Fruit fly (Drosophila melanogaster) whole organism, embryonic: ENCODE measurements around the gene CG31777.

Source experiments
- B-H2 ChIP-seq: fragments of 200-800 bp; sonication (Bioruptor generic); optimal IDR thresholded peaks from 2 replicates; lab custom pipeline; 2018; ENCODE audit warnings: missing biosample characterization, mild to moderate bottlenecking, missing genetic modification characterization
- BtbVII ChIP-seq: fragments of 200-800 bp; sonication (Bioruptor generic); optimal IDR thresholded peaks from 3 replicates; lab custom pipeline; 2017; ENCODE audit warnings: missing biosample characterization, mild to moderate bottlenecking, missing genetic modification characterization
- CG10979 ChIP-seq: fragments of 200-800 bp; sonication (Bioruptor generic); optimal IDR thresholded peaks from 2 replicates; lab custom pipeline; 2018; ENCODE audit warnings: missing biosample characterization, mild to moderate bottlenecking, missing genetic modification characterization, moderate library complexity
- CG12219 ChIP-seq: fragments of 200-800 bp; sonication (Bioruptor generic); optimal IDR thresholded peaks from 3 replicates; lab custom pipeline; 2018; ENCODE audit warnings: missing biosample characterization, mild to moderate bottlenecking, missing genetic modification characterization
- CG12299 ChIP-seq: fragments of 200-800 bp; sonication (Bioruptor generic); optimal IDR thresholded peaks from 2 replicates; lab custom pipeline; 2018; ENCODE audit warnings: missing biosample characterization, mild to moderate bottlenecking, missing genetic modification characterization
- CG13775 ChIP-seq: fragments of 200-800 bp; sonication (Bioruptor generic); optimal IDR thresholded peaks from 3 replicates; lab custom pipeline; 2017; ENCODE audit warnings: missing biosample characterization, mild to moderate bottlenecking, missing genetic modification characterization
- CG14014 ChIP-seq: fragments of 200-800 bp; sonication (Bioruptor generic); IDR thresholded peaks from 2 replicates; pipeline ENCODE4 v1.3.6; 2022; ENCODE audit warnings: missing biosample characterization, missing genetic modification characterization
- CG16813 ChIP-seq: fragments of 200-800 bp; sonication (Bioruptor generic); IDR thresholded peaks from 3 replicates; pipeline ENCODE4 v1.3.6; 2022; ENCODE audit warnings: missing biosample characterization, missing genetic modification characterization; ENCODE audit not compliant: partially characterized antibody
- CG17568 ChIP-seq: fragments of 200-800 bp; sonication (Bioruptor generic); optimal IDR thresholded peaks from 2 replicates; lab custom pipeline; 2018; ENCODE audit warnings: missing biosample characterization, mild to moderate bottlenecking, missing genetic modification characterization, moderate library complexity
- CG17802 ChIP-seq: fragments of 200-800 bp; sonication (Bioruptor generic); optimal IDR thresholded peaks from 2 replicates; lab custom pipeline; 2018; ENCODE audit warnings: missing biosample characterization, mild to moderate bottlenecking, missing genetic modification characterization, moderate library complexity
- CG2678 ChIP-seq: fragments of 200-800 bp; sonication (Bioruptor generic); optimal IDR thresholded peaks from 3 replicates; lab custom pipeline; 2019; ENCODE audit warnings: missing biosample characterization, mild to moderate bottlenecking, missing genetic modification characterization, moderate library complexity
- CG4404 ChIP-seq: fragments of 200-800 bp; sonication (Bioruptor generic); IDR thresholded peaks from 2 replicates; pipeline ENCODE4 v1.3.6; 2022; ENCODE audit warnings: missing biosample characterization, missing genetic modification characterization
- CG4707 ChIP-seq: fragments of 200-800 bp; sonication (Bioruptor generic); optimal IDR thresholded peaks from 2 replicates; lab custom pipeline; 2018; ENCODE audit warnings: missing biosample characterization, mild to moderate bottlenecking, missing genetic modification characterization, moderate library complexity
- CG7372 ChIP-seq: fragments of 200-800 bp; sonication (Bioruptor generic); IDR thresholded peaks from 2 replicates; pipeline ENCODE4 v1.3.6; 2022; ENCODE audit warnings: missing biosample characterization, missing genetic modification characterization
- CG7987 ChIP-seq: fragments of 200-800 bp; sonication (Bioruptor generic); optimal IDR thresholded peaks from 2 replicates; lab custom pipeline; 2018; ENCODE audit warnings: missing biosample characterization, mild to moderate bottlenecking, missing genetic modification characterization, moderate library complexity
- CG8944 ChIP-seq: fragments of 200-800 bp; sonication (Bioruptor generic); optimal IDR thresholded peaks from 3 replicates; lab custom pipeline; 2016; ENCODE audit warnings: missing biosample characterization, missing genetic modification characterization
- CkIIα-i1 ChIP-seq: fragments of 200-800 bp; sonication (Bioruptor generic); IDR thresholded peaks from 2 replicates; pipeline ENCODE4 v1.3.6; 2022; ENCODE audit warnings: missing biosample characterization, missing genetic modification characterization
- Gsc ChIP-seq: fragments of 200-800 bp; sonication (Bioruptor generic); IDR thresholded peaks from 2 replicates; pipeline ENCODE4 v1.3.6; 2022; ENCODE audit warnings: missing biosample characterization, missing genetic modification characterization
- HLH4C ChIP-seq: fragments of 200-800 bp; sonication (Bioruptor generic); IDR thresholded peaks from 3 replicates; pipeline ENCODE4 v1.3.6; 2022; ENCODE audit warnings: missing biosample characterization, missing genetic modification characterization; ENCODE audit not compliant: partially characterized antibody
- Hr78 ChIP-seq, 2 experiments: fragments of 200-800 bp in 1 of 2; fragments of >200 bp in 1 of 2; sonication (Bioruptor generic) in 1 of 2; optimal IDR thresholded peaks; 2 replicates each; lab custom pipeline; 2017 to 2019; ENCODE audit warnings: missing biosample characterization in 2 of 2, missing genetic modification characterization in 2 of 2, mild to moderate bottlenecking in 1 of 2, moderate library complexity in 1 of 2
- MESR4 ChIP-seq: fragments of 200-800 bp; sonication (Bioruptor generic); optimal IDR thresholded peaks from 2 replicates; lab custom pipeline; 2018; ENCODE audit warnings: missing biosample characterization, mild to moderate bottlenecking, missing genetic modification characterization, moderate library complexity
- NC2α ChIP-seq: fragments of 200-800 bp; sonication (Bioruptor generic); optimal IDR thresholded peaks from 2 replicates; lab custom pipeline; 2016; ENCODE audit warnings: missing biosample characterization, missing genetic modification characterization
- Optix ChIP-seq: fragments of 200-800 bp; sonication (Bioruptor generic); IDR thresholded peaks from 3 replicates; pipeline ENCODE4 v1.3.6; 2022; ENCODE audit warnings: missing biosample characterization, missing genetic modification characterization
- Vsx1 ChIP-seq: fragments of 200-800 bp; sonication (Bioruptor generic); optimal IDR thresholded peaks from 2 replicates; lab custom pipeline; 2017; ENCODE audit warnings: missing biosample characterization, mild to moderate bottlenecking, missing genetic modification characterization, missing genetic modification reagents
- Xrp1 ChIP-seq: fragments of 200-800 bp; sonication (Bioruptor generic); IDR thresholded peaks from 2 replicates; pipeline ENCODE4 v1.3.6; 2022; ENCODE audit warnings: missing biosample characterization, missing genetic modification characterization
- bbx ChIP-seq: fragments of 200-800 bp; sonication (Bioruptor generic); IDR thresholded peaks from 2 replicates; pipeline ENCODE4 v1.3.6; 2022; ENCODE audit warnings: missing biosample characterization, missing genetic modification characterization; ENCODE audit not compliant: partially characterized antibody
- bigmax ChIP-seq: fragments of 200-800 bp; sonication (Bioruptor generic); optimal IDR thresholded peaks from 2 replicates; lab custom pipeline; 2018; ENCODE audit warnings: missing biosample characterization, mild to moderate bottlenecking, missing genetic modification characterization
- bsh ChIP-seq, 2 experiments: fragments of 200-800 bp; sonication (Bioruptor generic); optimal IDR thresholded peaks; 2 replicates each; lab custom pipeline; 2017 to 2018; ENCODE audit warnings: mild to moderate bottlenecking in 2 of 2, missing biosample characterization in 2 of 2, missing genetic modification characterization in 2 of 2, moderate library complexity in 1 of 2
- cato ChIP-seq: fragments of 200-800 bp; sonication (Bioruptor generic); optimal IDR thresholded peaks from 2 replicates; lab custom pipeline; 2016; ENCODE audit warnings: missing biosample characterization, missing genetic modification characterization, borderline replicate concordance
- chif ChIP-seq, 2 experiments: fragments of 200-800 bp; sonication (Bioruptor generic); optimal IDR thresholded peaks; 3 replicates each; lab custom pipeline; 2016; ENCODE audit warnings: missing biosample characterization in 2 of 2, missing genetic modification characterization in 2 of 2
- ci ChIP-seq: fragments of 200-800 bp; sonication (Bioruptor generic); IDR thresholded peaks from 3 replicates; pipeline ENCODE4 v1.3.6; 2022; ENCODE audit warnings: missing biosample characterization, missing genetic modification characterization
- dan ChIP-seq: fragments of 200-800 bp; sonication (Bioruptor generic); IDR thresholded peaks from 2 replicates; pipeline ENCODE4 v1.3.6; 2022; ENCODE audit warnings: missing biosample characterization, missing genetic modification characterization
- ewg ChIP-seq: fragments of 200-800 bp; sonication (Bioruptor generic); optimal IDR thresholded peaks from 3 replicates; lab custom pipeline; 2017; ENCODE audit warnings: mild to moderate bottlenecking, missing biosample characterization, missing genetic modification reagents, missing genetic modification characterization
- exex ChIP-seq: fragments of 200-800 bp; sonication (Bioruptor generic); optimal IDR thresholded peaks from 4 replicates; lab custom pipeline; 2018; ENCODE audit warnings: missing biosample characterization, mild to moderate bottlenecking, missing genetic modification characterization, moderate library complexity
- ftz-f1 ChIP-seq: fragments of 200-800 bp; sonication (Bioruptor generic); optimal IDR thresholded peaks from 2 replicates; lab custom pipeline; 2016; ENCODE audit warnings: missing biosample characterization, missing genetic modification characterization
- gce ChIP-seq: fragments of 200-800 bp; sonication (Bioruptor generic); IDR thresholded peaks from 3 replicates; pipeline ENCODE4 v1.3.6; 2022; ENCODE audit warnings: missing biosample characterization, missing genetic modification characterization
- hth ChIP-seq: fragments of >200 bp; optimal IDR thresholded peaks from 2 replicates; lab custom pipeline; 2017; ENCODE audit warnings: inconsistent platforms
- insv ChIP-seq, 2 experiments: fragments of 200-800 bp; sonication (Bioruptor generic); optimal IDR thresholded peaks; 3 replicates each; lab custom pipeline; 2016 to 2018; ENCODE audit warnings: missing biosample characterization in 2 of 2, missing genetic modification characterization in 2 of 2
- ken ChIP-seq: fragments of 200-800 bp; sonication (Bioruptor generic); IDR thresholded peaks from 3 replicates; pipeline ENCODE4 v1.3.6; 2022; ENCODE audit warnings: missing biosample characterization, missing genetic modification characterization
- lbe ChIP-seq: fragments of 200-800 bp; sonication (Bioruptor generic); optimal IDR thresholded peaks from 2 replicates; lab custom pipeline; 2016; ENCODE audit warnings: missing biosample characterization, mild to moderate bottlenecking, missing genetic modification characterization
- phol ChIP-seq: fragments of 200-800 bp; sonication (Bioruptor generic); optimal IDR thresholded peaks from 3 replicates; lab custom pipeline; 2018; ENCODE audit warnings: missing biosample characterization, mild to moderate bottlenecking, missing genetic modification characterization, moderate library complexity
- pita ChIP-seq: fragments of 200-800 bp; sonication (Bioruptor generic); optimal IDR thresholded peaks from 2 replicates; lab custom pipeline; 2017; ENCODE audit warnings: missing biosample characterization, mild to moderate bottlenecking, missing genetic modification characterization
- prd ChIP-seq, 3 experiments: fragments of >200 bp in 2 of 3; fragments of 200-800 bp in 1 of 3; sonication (Bioruptor generic) in 1 of 3; optimal IDR thresholded peaks in 2 of 3; IDR thresholded peaks in 1 of 3; 2 replicates in 2 of 3; 3 replicates in 1 of 3; pipeline versions ENCODE4 v1.3.6 to Lab custom; 2017 to 2022; ENCODE audit warnings: missing biosample characterization in 1 of 3, missing genetic modification characterization in 1 of 3
- sob ChIP-seq: fragments of 200-800 bp; sonication (Bioruptor generic); IDR thresholded peaks from 2 replicates; pipeline ENCODE4 v1.3.6; 2022; ENCODE audit warnings: missing biosample characterization, missing genetic modification characterization
- tap ChIP-seq: fragments of 200-800 bp; optimal IDR thresholded peaks from 3 replicates; lab custom pipeline; 2019; ENCODE audit warnings: missing biosample characterization, mild to moderate bottlenecking, missing genetic modification characterization, moderate library complexity
- tx ChIP-seq: fragments of 200-800 bp; sonication (Bioruptor generic); optimal IDR thresholded peaks from 2 replicates; lab custom pipeline; 2016; ENCODE audit warnings: missing biosample characterization, missing genetic modification characterization
- wdn ChIP-seq: fragments of 200-800 bp; sonication (Bioruptor generic); IDR thresholded peaks from 2 replicates; pipeline ENCODE4 v1.3.6; 2022; ENCODE audit warnings: missing biosample characterization, missing genetic modification characterization
- yki ChIP-seq: fragments of >200 bp; optimal IDR thresholded peaks from 3 replicates; lab custom pipeline; 2018

CG31777 gene

dm6 chr2L:3657349-3658142 is 49.3 kb downstream of the CG31777 start (continued):
- TF ChIP-seq CG4404 (no peak), Optix (GFP tag; lab: Robert Waterston, UW) (peak; percentile 61; the same call in 2 of the 3 replicates), CG7987 (GFP tag; lab: Kevin White, UChicago) (peak; percentile 75), lbe (GFP tag; lab: Kevin White, UChicago) (peak; percentile 34), insv (GFP tag; optimal IDR thresholded peaks at IDR 0.05; lab: Kevin White, UChicago) (peak in 1 of 2 experiments; percentile 75), CG17802 (no peak), Gsc (GFP tag; lab: Robert Waterston, UW) (no peak), chif (GFP tag; optimal IDR thresholded peaks at IDR 0.05; lab: Kevin White, UChicago) (peak in 1 of 2 experiments; percentile 64), cato (GFP tag; lab: Kevin White, UChicago) (no peak), tx (peak; percentile 56), bigmax (GFP tag; lab: Kevin White, UChicago) (no peak), ci (GFP tag; lab: Robert Waterston, UW) (peak; percentile 84; the same call in 2 of the 3 replicates), tap (tag; lab: Kevin White, UChicago) (peak; percentile 10), bsh (GFP tag; optimal IDR thresholded peaks at IDR 0.05; lab: Kevin White, UChicago) (peak in 1 of 2 experiments; percentile 39), CG14014 (0 out of 2 replicates have a peak, but pooled peaks have one; percentile 35), CG12299 (tag; lab: Kevin White, UChicago) (no peak), exex (tag; lab: Kevin White, UChicago) (no peak), yki (lab: Kevin White, UChicago) (peak; percentile 32), gce (GFP tag; lab: Robert Waterston, UW) (peak; percentile 53; the same call in 1 of the 3 replicates), ftz-f1 (GFP tag; lab: Kevin White, UChicago) (no peak), hth (lab: Kevin White, UChicago) (no peak), CG8944 (GFP tag; lab: Kevin White, UChicago) (no peak), CG13775 (GFP tag; lab: Kevin White, UChicago) (no peak), CG17568 (GFP tag; lab: Kevin White, UChicago) (no peak), CG10979 (peak; percentile 33), CG16813 (GFP tag; lab: Robert Waterston, UW) (peak; percentile 62), ken (peak; percentile 72), CkIIα-i1 (no peak), phol (tag; lab: Kevin White, UChicago) (peak; percentile 83), NC2α (peak; percentile 33), Xrp1 (GFP tag; lab: Robert Waterston, UW) (no peak; the same call in 1 of the 2 replicates), wdn (GFP tag; lab: Robert Waterston, UW) (no peak), Hr78 (GFP tag; optimal IDR thresholded peaks at IDR 0.05; lab: Kevin White, UChicago) (no peak), bbx (GFP tag; lab: Robert Waterston, UW) (peak; percentile 81), CG12219 (no peak), prd (optimal IDR thresholded peaks at IDR 0.05; lab: Kevin White, UChicago) (no peak), prd (GFP tag; IDR thresholded peaks at IDR 0.05; lab: Robert Waterston, UW) (peak; percentile 72), Vsx1 (GFP tag; lab: Kevin White, UChicago) (no peak), MESR4 (GFP tag; lab: Kevin White, UChicago) (no peak), CG7372 (no peak), pita (GFP tag; lab: Kevin White, UChicago) (peak; percentile 66), CG2678 (tag; lab: Kevin White, UChicago) (no peak), B-H2 (peak; percentile 75), sob (GFP tag; lab: Robert Waterston, UW) (peak; percentile 74), dan (GFP tag; lab: Robert Waterston, UW) (no peak), ewg (peak; percentile 42), CG4707 (GFP tag; lab: Kevin White, UChicago) (no peak), HLH4C (no peak), BtbVII (GFP tag; lab: Kevin White, UChicago) (no peak)
